Fruit fly (Drosophila melanogaster): ENCODE data around the gene CG14109.

CG14109 gene

dm6 chr3L:13479609-13480240, 39.0 kb downstream of the CG14109 start (continued):
- peak; percentile 21 for TF ChIP-seq odd (GFP tag; optimal IDR thresholded peaks at IDR 0.05)
- peak; percentile 55 for TF ChIP-seq al (GFP tag; IDR thresholded peaks at IDR 0.05)
- TF ChIP-seq bowl (GFP tag; IDR thresholded peaks at IDR 0.05) = no peak
- TF ChIP-seq CG5180 (GFP tag; optimal IDR thresholded peaks at IDR 0.05) = peak; percentile 44
- TF ChIP-seq Med (GFP tag) = peak; percentile 88
- TF ChIP-seq CG11398 (GFP tag; optimal IDR thresholded peaks at IDR 0.05) = peak; percentile 10
- TF ChIP-seq Usf (GFP tag; optimal IDR thresholded peaks at IDR 0.05) = no peak
- peak; percentile 39 for TF ChIP-seq CG13624 (GFP tag; optimal IDR thresholded peaks at IDR 0.05)
- TF ChIP-seq Dek (tag; optimal IDR thresholded peaks at IDR 0.05) = peak; percentile 52
- TF ChIP-seq trh (GFP tag; optimal IDR thresholded peaks at IDR 0.05) = no peak
- TF ChIP-seq fru (optimal IDR thresholded peaks at IDR 0.05) = no peak
- 0 out of 2 replicates have a peak, but pooled peaks have one; percentile 13 for TF ChIP-seq Awh (GFP tag; IDR thresholded peaks at IDR 0.05)
- peak; percentile 60; the same call in 1 of the 2 replicates for TF ChIP-seq CG31441 (GFP tag; IDR thresholded peaks at IDR 0.05)
- peak; percentile 25 to 84 for TF ChIP-seq Pdp1 (GFP tag; optimal IDR thresholded peaks at IDR 0.05)
- TF ChIP-seq CG1529 (GFP tag; optimal IDR thresholded peaks at IDR 0.05) = no peak

dm6 chr3L:13480241-13480627, 39.5 kb downstream of the CG14109 start:
- TF ChIP-seq Aef1 (GFP tag; IDR thresholded peaks at IDR 0.05) (no peak), hbn (GFP tag; IDR thresholded peaks at IDR 0.05; ENCODE audit: partially characterized antibody) (0 out of 2 replicates have a peak, but pooled peaks have one; percentile 23), rib (GFP tag; IDR thresholded peaks at IDR 0.05) (peak; percentile 72; the same call in 1 of the 2 replicates), CG18619 (GFP tag; optimal IDR thresholded peaks at IDR 0.05) (no peak), chinmo (GFP tag; IDR thresholded peaks at IDR 0.05; ENCODE audit: partially characterized antibody) (peak; percentile 84; the same call in 1 of the 4 replicates), Blimp-1 (GFP tag; optimal IDR thresholded peaks at IDR 0.05) (no peak), sr (GFP tag; IDR thresholded peaks at IDR 0.05) (peak; percentile 14; the same call in 1 of the 3 replicates), CG13894 (tag; optimal IDR thresholded peaks at IDR 0.05) (peak; percentile 10), Drgx (GFP tag; IDR thresholded peaks at IDR 0.05) (0 out of 2 replicates have a peak, but pooled peaks have one; percentile 6), Rfx (GFP tag; IDR thresholded peaks at IDR 0.05) (peak; percentile 21; the same call in 1 of the 2 replicates), Opbp (GFP tag; IDR thresholded peaks at IDR 0.05; ENCODE audit: partially characterized antibody) (0 out of 3 replicates have a peak, but pooled peaks have one; percentile 17), ato (GFP tag; IDR thresholded peaks at IDR 0.05; ENCODE audit: partially characterized antibody) (no peak), eyg (GFP tag; optimal IDR thresholded peaks at IDR 0.05) (no peak), nom (GFP tag; optimal IDR thresholded peaks at IDR 0.05) (peak; percentile 38), CG34224 (GFP tag; IDR thresholded peaks at IDR 0.05; ENCODE audit: partially characterized antibody) (peak; percentile 41; the same call in 2 of the 3 replicates), Trl (optimal IDR thresholded peaks at IDR 0.05) (peak in 1 of 2 experiments; percentile 55), Trl (GFP tag; optimal IDR thresholded peaks at IDR 0.05) (no peak), CG8290 (GFP tag; optimal IDR thresholded peaks at IDR 0.05) (no peak), CG8290 (tag; optimal IDR thresholded peaks at IDR 0.05) (peak in 1 of 2 experiments; percentile 8), mirr (GFP tag; optimal IDR thresholded peaks at IDR 0.05) (peak; percentile 28), CG12769 (tag; optimal IDR thresholded peaks at IDR 0.05) (peak; percentile 9), Atf6 (GFP tag; IDR thresholded peaks at IDR 0.05) (0 out of 2 replicates have a peak, but pooled peaks have one; percentile 9), CHES-1-like (GFP tag; optimal IDR thresholded peaks at IDR 0.05) (no peak), Deaf1 (tag; optimal IDR thresholded peaks at IDR 0.05) (peak; percentile 84)
